Fruit fly (Drosophila melanogaster) whole organism, embryonic: ENCODE data around the gene CG5592.

Source experiments
- Adf1 ChIP-seq: fragments of 200-800 bp; sonication (Bioruptor generic); IDR thresholded peaks from 2 replicates; pipeline ENCODE4 v1.3.6; 2022; ENCODE audit warnings: missing biosample characterization, missing genetic modification characterization
- Aef1 ChIP-seq: fragments of 200-800 bp; sonication (Bioruptor generic); IDR thresholded peaks from 3 replicates; pipeline ENCODE4 v1.3.6; 2022; ENCODE audit warnings: missing biosample characterization, missing genetic modification characterization
- Antp ChIP-seq: fragments of 200-800 bp; sonication (Bioruptor generic); optimal IDR thresholded peaks from 3 replicates; lab custom pipeline; 2016; ENCODE audit warnings: missing biosample characterization, missing genetic modification characterization
- CG12219 ChIP-seq: fragments of 200-800 bp; sonication (Bioruptor generic); optimal IDR thresholded peaks from 3 replicates; lab custom pipeline; 2018; ENCODE audit warnings: missing biosample characterization, mild to moderate bottlenecking, missing genetic modification characterization
- CG13775 ChIP-seq: fragments of 200-800 bp; sonication (Bioruptor generic); optimal IDR thresholded peaks from 3 replicates; lab custom pipeline; 2017; ENCODE audit warnings: missing biosample characterization, mild to moderate bottlenecking, missing genetic modification characterization
- CG15696 ChIP-seq: fragments of 200-800 bp; sonication (Bioruptor generic); optimal IDR thresholded peaks from 2 replicates; lab custom pipeline; 2019; ENCODE audit warnings: missing biosample characterization, mild to moderate bottlenecking, missing genetic modification characterization, moderate library complexity
- CG18011 ChIP-seq: fragments of 200-800 bp; sonication (Bioruptor generic); optimal IDR thresholded peaks from 2 replicates; lab custom pipeline; 2017; ENCODE audit warnings: missing biosample characterization, missing genetic modification characterization, mild to moderate bottlenecking, moderate library complexity, missing genotype
- CG18476 ChIP-seq: fragments of 200-800 bp; sonication (Bioruptor generic); optimal IDR thresholded peaks from 2 replicates; lab custom pipeline; 2016; ENCODE audit warnings: missing biosample characterization, mild to moderate bottlenecking, missing genetic modification characterization
- CG18599 ChIP-seq: fragments of 200-800 bp; sonication (Bioruptor generic); optimal IDR thresholded peaks from 3 replicates; lab custom pipeline; 2017; ENCODE audit warnings: missing biosample characterization, missing genetic modification characterization, mild to moderate bottlenecking, moderate library complexity, missing genetic modification reagents
- CG2202 ChIP-seq: fragments of 200-800 bp; sonication (Bioruptor generic); optimal IDR thresholded peaks from 2 replicates; lab custom pipeline; 2018; ENCODE audit warnings: missing biosample characterization, mild to moderate bottlenecking, missing genetic modification characterization
- CG2889 ChIP-seq: fragments of 200-800 bp; sonication (Bioruptor generic); IDR thresholded peaks from 3 replicates; pipeline ENCODE4 v1.3.6; 2022; ENCODE audit warnings: missing biosample characterization, missing genetic modification characterization
- CG3995 ChIP-seq: fragments of 200-800 bp; sonication (Bioruptor generic); optimal IDR thresholded peaks from 3 replicates; lab custom pipeline; 2016; ENCODE audit warnings: missing biosample characterization, missing genetic modification characterization
- CG4424 ChIP-seq: fragments of 200-800 bp; sonication (Bioruptor generic); optimal IDR thresholded peaks from 3 replicates; lab custom pipeline; 2016; ENCODE audit warnings: missing biosample characterization, missing genetic modification characterization
- CG4854 ChIP-seq: fragments of 200-800 bp; sonication (Bioruptor generic); optimal IDR thresholded peaks from 2 replicates; lab custom pipeline; 2016; ENCODE audit warnings: missing biosample characterization, missing genetic modification characterization, inconsistent platforms
- CG6683 ChIP-seq: fragments of 200-800 bp; sonication (Bioruptor generic); optimal IDR thresholded peaks from 2 replicates; lab custom pipeline; 2017; ENCODE audit warnings: missing biosample characterization, mild to moderate bottlenecking, missing genetic modification characterization, missing genetic modification reagents
- CG7745 ChIP-seq: fragments of 200-800 bp; sonication (Bioruptor generic); optimal IDR thresholded peaks from 2 replicates; lab custom pipeline; 2018; ENCODE audit warnings: missing biosample characterization, mild to moderate bottlenecking, missing genetic modification characterization, moderate library complexity
- CG7963 ChIP-seq: fragments of 200-800 bp; sonication (Bioruptor generic); IDR thresholded peaks from 3 replicates; pipeline ENCODE4 v1.3.6; 2022; ENCODE audit warnings: missing biosample characterization, missing genetic modification characterization; ENCODE audit not compliant: partially characterized antibody
- CG8388 ChIP-seq: fragments of 200-800 bp; sonication (Bioruptor generic); optimal IDR thresholded peaks from 2 replicates; lab custom pipeline; 2019; ENCODE audit warnings: missing biosample characterization, mild to moderate bottlenecking, missing genetic modification characterization, moderate library complexity
- CG9797 ChIP-seq: fragments of 200-800 bp; sonication (Bioruptor generic); optimal IDR thresholded peaks from 3 replicates; lab custom pipeline; 2018; ENCODE audit warnings: missing biosample characterization, mild to moderate bottlenecking, missing genetic modification characterization
- CkIIα-i1 ChIP-seq: fragments of 200-800 bp; sonication (Bioruptor generic); IDR thresholded peaks from 2 replicates; pipeline ENCODE4 v1.3.6; 2022; ENCODE audit warnings: missing biosample characterization, missing genetic modification characterization
- Doc2 ChIP-seq: fragments of 200-800 bp; sonication (Bioruptor generic); IDR thresholded peaks from 2 replicates; pipeline ENCODE4 v1.3.6; 2022; ENCODE audit warnings: missing biosample characterization, missing genetic modification characterization
- Kr ChIP-seq: fragments of 200-800 bp; sonication (Bioruptor generic); optimal IDR thresholded peaks from 2 replicates; lab custom pipeline; 2017; ENCODE audit warnings: missing biosample characterization, mild to moderate bottlenecking, missing genetic modification characterization
- Lim3 ChIP-seq: fragments of 200-800 bp; sonication (Bioruptor generic); IDR thresholded peaks from 2 replicates; pipeline ENCODE4 v1.3.6; 2022; ENCODE audit warnings: missing biosample characterization, missing genetic modification characterization
- MESR4 ChIP-seq: fragments of 200-800 bp; sonication (Bioruptor generic); optimal IDR thresholded peaks from 2 replicates; lab custom pipeline; 2018; ENCODE audit warnings: missing biosample characterization, mild to moderate bottlenecking, missing genetic modification characterization, moderate library complexity
- NC2α ChIP-seq: fragments of 200-800 bp; sonication (Bioruptor generic); optimal IDR thresholded peaks from 2 replicates; lab custom pipeline; 2016; ENCODE audit warnings: missing biosample characterization, missing genetic modification characterization
- NFAT ChIP-seq: fragments of 200-800 bp; sonication (Bioruptor generic); IDR thresholded peaks from 2 replicates; pipeline ENCODE4 v1.3.6; 2022; ENCODE audit warnings: missing biosample characterization, missing genetic modification characterization
- Oaz ChIP-seq: fragments of 200-800 bp; sonication (Bioruptor generic); IDR thresholded peaks from 2 replicates; pipeline ENCODE4 v1.3.6; 2022; ENCODE audit warnings: missing biosample characterization, missing genetic modification characterization
- Oli ChIP-seq: fragments of 200-800 bp; sonication (Bioruptor generic); optimal IDR thresholded peaks from 2 replicates; lab custom pipeline; 2018; ENCODE audit warnings: missing biosample characterization, mild to moderate bottlenecking, missing genetic modification characterization, moderate library complexity
- Ravus ChIP-seq: fragments of 200-800 bp; sonication (Bioruptor generic); IDR thresholded peaks from 2 replicates; pipeline ENCODE4 v1.3.6; 2022; ENCODE audit warnings: missing biosample characterization, missing genetic modification characterization
- Sry-δ ChIP-seq: fragments of 200-800 bp; sonication (Bioruptor generic); optimal IDR thresholded peaks from 2 replicates; lab custom pipeline; 2016; ENCODE audit warnings: missing biosample characterization, missing genetic modification characterization
- dmrt11E ChIP-seq: fragments of 200-800 bp; sonication (Bioruptor generic); optimal IDR thresholded peaks from 3 replicates; lab custom pipeline; 2018; ENCODE audit warnings: missing biosample characterization, mild to moderate bottlenecking, missing genetic modification characterization, moderate library complexity
- dysf ChIP-seq: fragments of 200-800 bp; sonication (Bioruptor generic); IDR thresholded peaks from 3 replicates; pipeline ENCODE4 v1.3.6; 2022; ENCODE audit warnings: missing biosample characterization, missing genetic modification characterization
- emc ChIP-seq: fragments of 200-800 bp; sonication (Bioruptor generic); optimal IDR thresholded peaks from 2 replicates; lab custom pipeline; 2016; ENCODE audit warnings: missing biosample characterization, missing genetic modification characterization
- fd64A ChIP-seq: fragments of 200-800 bp; sonication (Bioruptor generic); optimal IDR thresholded peaks from 3 replicates; lab custom pipeline; 2018; ENCODE audit warnings: missing biosample characterization, mild to moderate bottlenecking, missing genetic modification characterization
- fu2 ChIP-seq: fragments of 200-800 bp; sonication (Bioruptor generic); optimal IDR thresholded peaks from 2 replicates; lab custom pipeline; 2016; ENCODE audit warnings: missing biosample characterization, missing genetic modification characterization
- gsb-n ChIP-seq: fragments of 200-800 bp; sonication (Bioruptor generic); optimal IDR thresholded peaks from 3 replicates; lab custom pipeline; 2018; ENCODE audit warnings: missing biosample characterization, mild to moderate bottlenecking, missing genetic modification characterization
- lola ChIP-seq, 3 experiments: fragments of >200 bp in 2 of 3; fragments of 200-800 bp in 1 of 3; sonication (Bioruptor generic) in 1 of 3; optimal IDR thresholded peaks; 2 replicates each; lab custom pipeline; 2017 to 2019; ENCODE audit warnings: missing biosample characterization in 3 of 3, missing genetic modification characterization in 3 of 3, mild to moderate bottlenecking in 1 of 3, moderate library complexity in 1 of 3
- lov ChIP-seq, 2 experiments: fragments of 200-800 bp in 1 of 2; fragments of >200 bp in 1 of 2; sonication (Bioruptor generic) in 1 of 2; IDR thresholded peaks in 1 of 2; optimal IDR thresholded peaks in 1 of 2; 2 replicates in 1 of 2; 3 replicates in 1 of 2; pipeline versions ENCODE4 v1.3.6 to Lab custom; 2017 to 2022; ENCODE audit warnings: missing biosample characterization in 1 of 2, missing genetic modification characterization in 1 of 2
- pros ChIP-seq: fragments of 200-800 bp; sonication (Bioruptor generic); optimal IDR thresholded peaks from 3 replicates; lab custom pipeline; 2019; ENCODE audit warnings: missing biosample characterization, mild to moderate bottlenecking, missing genetic modification characterization, moderate library complexity
- sens ChIP-seq: fragments of 200-800 bp; sonication (Bioruptor generic); peaks from one replicate; lab custom pipeline; 2016; ENCODE audit warnings: missing biosample characterization, missing genetic modification characterization
- sens-2 ChIP-seq: fragments of 200-800 bp; sonication (Bioruptor generic); IDR thresholded peaks from 2 replicates; pipeline ENCODE4 v1.3.6; 2022; ENCODE audit warnings: missing biosample characterization, missing genetic modification characterization
- sima ChIP-seq: fragments of 200-800 bp; sonication (Bioruptor generic); optimal IDR thresholded peaks from 2 replicates; lab custom pipeline; 2016; ENCODE audit warnings: missing biosample characterization, missing genetic modification characterization
- sisA ChIP-seq: fragments of 200-800 bp; sonication (Bioruptor generic); IDR thresholded peaks from 2 replicates; pipeline ENCODE4 v1.3.6; 2022; ENCODE audit warnings: missing biosample characterization, missing genetic modification characterization
- slp2 ChIP-seq: fragments of 200-800 bp; sonication (Bioruptor generic); optimal IDR thresholded peaks from 2 replicates; lab custom pipeline; 2016; ENCODE audit warnings: missing biosample characterization, missing genetic modification characterization
- sug ChIP-seq: fragments of 200-800 bp; optimal IDR thresholded peaks from 2 replicates; lab custom pipeline; 2019; ENCODE audit warnings: missing biosample characterization, mild to moderate bottlenecking, missing genetic modification characterization, moderate library complexity
- toy ChIP-seq: fragments of 200-800 bp; sonication (Bioruptor generic); IDR thresholded peaks from 2 replicates; pipeline ENCODE4 v1.3.6; 2022; ENCODE audit warnings: missing biosample characterization, missing genetic modification characterization
- vvl ChIP-seq: fragments of 200-800 bp; sonication (Bioruptor generic); IDR thresholded peaks from 2 replicates; pipeline ENCODE4 v1.3.6; 2022; ENCODE audit warnings: missing biosample characterization, missing genetic modification characterization
- zen ChIP-seq: fragments of 200-800 bp; sonication (Bioruptor generic); optimal IDR thresholded peaks from 3 replicates; lab custom pipeline; 2018; ENCODE audit warnings: missing biosample characterization, mild to moderate bottlenecking, missing genetic modification characterization, moderate library complexity

Gene CG5592

DNA sequence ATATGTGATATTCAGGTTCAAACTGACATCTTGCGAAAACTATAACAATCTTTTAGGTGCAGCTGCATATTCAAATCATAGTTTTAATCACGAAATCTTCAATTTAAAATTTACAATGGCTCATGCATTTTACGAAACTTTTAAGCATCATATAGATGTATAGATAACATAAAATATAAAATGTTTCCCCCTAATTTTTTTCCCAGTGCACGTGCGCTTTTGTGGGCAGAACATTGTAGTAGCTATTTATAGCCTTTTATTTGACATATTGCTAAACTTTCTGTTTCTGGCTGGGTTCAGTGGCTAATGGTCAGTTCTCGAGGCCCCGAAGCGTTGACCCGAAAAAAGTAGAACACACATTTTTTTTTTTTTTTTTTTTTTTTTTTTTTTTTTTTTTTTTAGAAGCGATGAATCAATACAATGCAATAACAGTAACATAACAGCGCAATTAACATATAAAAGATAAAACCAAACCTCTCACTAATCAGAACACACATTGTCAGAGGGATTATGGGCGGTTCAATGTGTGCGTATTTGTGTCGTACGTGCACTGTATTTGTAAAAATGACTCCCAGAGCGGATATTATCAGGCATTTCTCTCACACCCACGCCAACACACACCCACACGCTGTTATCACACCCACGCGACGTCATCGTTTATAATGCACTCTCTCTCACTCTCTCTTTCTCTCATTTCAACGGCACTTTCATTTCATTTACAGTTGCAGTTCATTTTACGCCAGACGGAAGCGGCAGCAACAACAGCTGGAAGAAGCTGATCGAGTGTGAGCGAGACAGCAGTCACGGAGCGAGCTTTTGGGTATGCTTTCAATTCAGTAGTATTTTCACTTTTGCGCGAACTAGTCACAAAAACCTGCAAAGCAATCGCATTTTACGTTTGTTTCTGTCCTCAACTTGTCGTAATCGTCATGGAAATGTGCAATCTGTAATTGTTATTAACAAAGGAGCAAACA is 28.9 kb downstream of the CG5592 start (continued):
- TF ChIP-seq sisA (GFP tag; lab: Robert Waterston, UW) (no peak), CG13775 (GFP tag; lab: Kevin White, UChicago) (peak; percentile 46), Ravus (GFP tag; lab: Robert Waterston, UW) (no peak), pros (GFP tag; lab: Kevin White, UChicago) (no peak), MESR4 (GFP tag; lab: Kevin White, UChicago) (no peak), CG4854 (no peak), Sry-δ (no peak), CG3995 (GFP tag; lab: Kevin White, UChicago) (peak; percentile 73), Kr (no peak), Oaz (GFP tag; lab: Robert Waterston, UW) (0 out of 2 replicates have a peak, but pooled peaks have one; percentile 23), CG7963 (GFP tag; lab: Robert Waterston, UW) (no peak), Doc2 (no peak), CG2889 (GFP tag; lab: Robert Waterston, UW) (no peak), sima (no peak), Antp (GFP tag; lab: Kevin White, UChicago) (no peak), Lim3 (no peak), CG8388 (peak; percentile 69), fu2 (GFP tag; lab: Kevin White, UChicago) (peak; percentile 1), fd64A (peak; percentile 20), vvl (GFP tag; lab: Robert Waterston, UW) (peak; percentile 22; the same call in 1 of the 2 replicates), CG18599 (GFP tag; lab: Kevin White, UChicago) (no peak), lov (optimal IDR thresholded peaks at IDR 0.05; lab: Kevin White, UChicago) (no peak), lov (GFP tag; IDR thresholded peaks at IDR 0.05; lab: Robert Waterston, UW) (no peak), NC2α (GFP tag; lab: Kevin White, UChicago) (no peak), toy (GFP tag; lab: Robert Waterston, UW) (no peak), dmrt11E (tag; lab: Kevin White, UChicago) (peak; percentile 25), NFAT (GFP tag; lab: Robert Waterston, UW) (no peak), zen (tag; lab: Kevin White, UChicago) (no peak), gsb-n (tag; lab: Kevin White, UChicago) (peak; percentile 12), slp2 (GFP tag; lab: Kevin White, UChicago) (no peak), emc (GFP tag; lab: Kevin White, UChicago) (no peak), CG6683 (no peak), CG15696 (tag; lab: Kevin White, UChicago) (no peak), sens (peak; percentile 85), CkIIα-i1 (GFP tag; lab: Robert Waterston, UW) (no peak), lola (GFP tag; optimal IDR thresholded peaks at IDR 0.05; lab: Kevin White, UChicago) (peak in 1 of 3 experiments; percentile 21), CG2202 (tag; lab: Kevin White, UChicago) (no peak), Oli (tag; lab: Kevin White, UChicago) (peak; percentile 71), CG9797 (no peak), sens-2 (no peak; the same call in 1 of the 2 replicates), CG12219 (GFP tag; lab: Kevin White, UChicago) (peak; percentile 41), CG4424 (GFP tag; lab: Kevin White, UChicago) (peak; percentile 36), sug (tag; lab: Kevin White, UChicago) (no peak), CG18476 (GFP tag; lab: Kevin White, UChicago) (no peak), CG18011 (GFP tag; lab: Kevin White, UChicago) (peak; percentile 3), Aef1 (GFP tag; lab: Robert Waterston, UW) (no peak), dysf (peak; percentile 52; the same call in 2 of the 3 replicates), Adf1 (GFP tag; lab: Robert Waterston, UW) (no peak), CG7745 (tag; lab: Kevin White, UChicago) (no peak)
